Worm (Caenorhabditis elegans): ENCODE measurements around the gene psf-1.
A peak's percentile ranks its signal among the peaks of the same experiment; 100 is the strongest.

psf-1 gene

DNA sequence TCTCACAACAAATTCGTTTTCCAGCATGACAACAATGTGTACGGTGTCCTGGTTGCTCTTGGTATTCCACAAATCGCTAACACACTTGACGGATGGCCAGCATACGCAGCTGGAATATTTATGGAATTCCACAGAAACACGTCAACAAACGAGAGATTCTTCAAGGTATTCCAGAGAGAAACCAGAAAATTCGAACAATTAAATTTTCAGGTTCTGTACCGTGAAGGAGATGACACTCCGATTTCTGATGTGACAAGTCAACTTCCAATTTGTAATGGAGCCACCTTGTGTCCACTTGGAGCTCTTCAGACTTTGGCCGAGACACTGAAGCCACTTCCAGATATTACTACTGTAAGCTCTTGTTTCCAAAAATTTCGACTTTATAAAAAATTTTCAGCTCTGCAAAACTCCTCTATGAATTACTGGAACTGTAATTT, 34.5 kb upstream of the psf-1 start (continued):
- no peak for TF ChIP-seq egrh-3 (GFP tag; IDR thresholded peaks at IDR 0.05)
- TF ChIP-seq tbx-9 (tag; optimal IDR thresholded peaks at IDR 0.05; ENCODE audit: borderline replicate concordance), result no peak
- TF ChIP-seq hlh-26 (GFP tag; conservative IDR thresholded peaks at IDR 0.05), result no peak
- no peak for TF ChIP-seq madf-6 (GFP tag; IDR thresholded peaks at IDR 0.05)
- no peak for TF ChIP-seq F57C9.4 (tag; optimal IDR thresholded peaks at IDR 0.05)
- peak; percentile 40 for TF ChIP-seq die-1 (tag; optimal IDR thresholded peaks at IDR 0.05)
- TF ChIP-seq lin-54 (GFP tag; optimal IDR thresholded peaks at IDR 0.05), result no peak
- TF ChIP-seq ceh-40 (GFP tag; IDR thresholded peaks at IDR 0.05), result 0 out of 2 replicates have a peak, but pooled peaks have one; percentile 22
- TF ChIP-seq hrde-1 (tag; optimal IDR thresholded peaks at IDR 0.05; ENCODE audit: borderline replicate concordance), result no peak
- no peak for TF ChIP-seq F33H1.4 (GFP tag; IDR thresholded peaks at IDR 0.05)
- no peak for TF ChIP-seq cebp-1 (GFP tag; IDR thresholded peaks at IDR 0.05)
- TF ChIP-seq cebp-1 (tag; optimal IDR thresholded peaks at IDR 0.05), result peak; percentile 41
- no peak for TF ChIP-seq F22D6.2 (tag; optimal IDR thresholded peaks at IDR 0.05)
- no peak for TF ChIP-seq F10E7.11 (tag; optimal IDR thresholded peaks at IDR 0.05)
- peak; percentile 54; the same call in 1 of the 2 replicates for TF ChIP-seq lin-26 (GFP tag; IDR thresholded peaks at IDR 0.05)
- peak; percentile 45; the same call in 1 of the 2 replicates for TF ChIP-seq Y56A3A.18 (GFP tag; IDR thresholded peaks at IDR 0.05)
- no peak for TF ChIP-seq athp-1 (tag; optimal IDR thresholded peaks at IDR 0.05)
- TF ChIP-seq ceh-27 (GFP tag; optimal IDR thresholded peaks at IDR 0.05), result no peak
- TF ChIP-seq tbp1 (GFP tag; optimal IDR thresholded peaks at IDR 0.05), result peak; percentile 41
- TF ChIP-seq madf-8 (GFP tag; conservative IDR thresholded peaks at IDR 0.05), result no peak
- TF ChIP-seq mel-28 (tag; optimal IDR thresholded peaks at IDR 0.05; ENCODE audit: borderline replicate concordance), result no peak
- TF ChIP-seq mcd-1 (GFP tag; IDR thresholded peaks at IDR 0.05), result no peak
- TF ChIP-seq nfya-1 (tag; optimal IDR thresholded peaks at IDR 0.05; ENCODE audit: borderline replicate concordance, insufficient read depth), result no peak
- no peak for TF ChIP-seq dpl-1 (GFP tag; optimal IDR thresholded peaks at IDR 0.05)
- no peak for TF ChIP-seq lsy-27 (tag; optimal IDR thresholded peaks at IDR 0.05; ENCODE audit: borderline replicate concordance, insufficient read depth)
- TF ChIP-seq B0336.3 (GFP tag; IDR thresholded peaks at IDR 0.05), result 0 out of 2 replicates have a peak, but pooled peaks have one; percentile 22
- no peak for TF ChIP-seq lsl-1 (GFP tag; optimal IDR thresholded peaks at IDR 0.05)
- no peak for TF ChIP-seq B0261.1 (tag; optimal IDR thresholded peaks at IDR 0.05)
- no peak for TF ChIP-seq Y53F4B.3 (GFP tag; IDR thresholded peaks at IDR 0.05)
- no peak for TF ChIP-seq xnd-1 (tag; optimal IDR thresholded peaks at IDR 0.05)
- no peak for TF ChIP-seq attf-3 (GFP tag; conservative IDR thresholded peaks at IDR 0.05)
- no peak for TF ChIP-seq T26A5.8 (tag; optimal IDR thresholded peaks at IDR 0.05)
- no peak for TF ChIP-seq mxl-1 (tag; optimal IDR thresholded peaks at IDR 0.05)
- TF ChIP-seq attf-6 (GFP tag; IDR thresholded peaks at IDR 0.05), result no peak
- no peak for TF ChIP-seq Y67H2A.10 (GFP tag; conservative IDR thresholded peaks at IDR 0.05)
- no peak for TF ChIP-seq hmg-20 (GFP tag; IDR thresholded peaks at IDR 0.05)
- no peak for TF ChIP-seq aptf-2 (GFP tag; conservative IDR thresholded peaks at IDR 0.05)
- TF ChIP-seq B0019.2 (GFP tag; conservative IDR thresholded peaks at IDR 0.05), result no peak
- TF ChIP-seq madf-3 (GFP tag; IDR thresholded peaks at IDR 0.05), result no peak
- no peak for TF ChIP-seq Y79H2A.3 (GFP tag; conservative IDR thresholded peaks at IDR 0.05)
- no peak; the same call in none of the 2 replicates for TF ChIP-seq nfyb-1 (GFP tag; IDR thresholded peaks at IDR 0.05)
- TF ChIP-seq ztf-18 (tag; optimal IDR thresholded peaks at IDR 0.05), result no peak
- TF ChIP-seq ceh-91 (GFP tag; IDR thresholded peaks at IDR 0.05), result no peak
- TF ChIP-seq zfh-2 (GFP tag; conservative IDR thresholded peaks at IDR 0.05), result no peak
- TF ChIP-seq lin-40 (tag; optimal IDR thresholded peaks at IDR 0.05), result peak; percentile 60
- no peak for TF ChIP-seq gei-17 (GFP tag; optimal IDR thresholded peaks at IDR 0.05)
- no peak for TF ChIP-seq F55B11.4 (tag; optimal IDR thresholded peaks at IDR 0.05; ENCODE audit: borderline replicate concordance, insufficient read depth)
- TF ChIP-seq zim-3 (tag; optimal IDR thresholded peaks at IDR 0.05), result peak; percentile 8
- TF ChIP-seq lin-35 (GFP tag; optimal IDR thresholded peaks at IDR 0.05), result no peak
